Worm (Caenorhabditis elegans) whole organism, young adult: Measurements from ENCODE around the gene dpy-10.

Source experiments
- F52B5.7 ChIP-seq: sonication (generic microtip); optimal IDR thresholded peaks from 2 replicates; lab custom pipeline; 2016; ENCODE audit warnings: mild to moderate bottlenecking, missing genetic modification characterization, missing compliant biosample characterization
- ama-1 ChIP-seq, 3 experiments: fragments of 150-350 bp in 1 of 3; sonication (generic microtip) in 2 of 3; optimal IDR thresholded peaks; 2 replicates each; lab custom pipeline; 2014 to 2018; ENCODE audit warnings: missing biosample characterization in 2 of 3, missing genetic modification characterization in 2 of 3, missing genetic modification reagents in 2 of 3
- cebp-2 ChIP-seq: fragments of 200-800 bp; sonication (Bioruptor generic); IDR thresholded peaks from 2 replicates; pipeline ENCODE4 v1.3.6; 2022; ENCODE audit warnings: missing genetic modification characterization, missing compliant biosample characterization
- dpff-1 ChIP-seq: sonication (generic microtip); optimal IDR thresholded peaks from 2 replicates; lab custom pipeline; 2017; ENCODE audit warnings: mild to moderate bottlenecking, missing genetic modification characterization, missing compliant biosample characterization
- fkh-3 ChIP-seq: sonication (generic microtip); optimal IDR thresholded peaks from 2 replicates; lab custom pipeline; 2016; ENCODE audit warnings: mild to moderate bottlenecking, missing genetic modification characterization, missing compliant biosample characterization
- sea-2 ChIP-seq: fragments of 200-800 bp; sonication (Bioruptor generic); IDR thresholded peaks from 2 replicates; pipeline ENCODE4 v1.3.6; 2022; ENCODE audit warnings: missing genetic modification characterization, missing compliant biosample characterization

- TF ChIP-seq F52B5.7 (tag; lab: Kevin White, UChicago), result no peak
- TF ChIP-seq cebp-2, result no peak
- TF ChIP-seq fkh-3 (tag; lab: Kevin White, UChicago), result no peak
- TF ChIP-seq dpff-1 (tag; lab: Kevin White, UChicago), result no peak
- TF ChIP-seq sea-2, result no peak
- TF ChIP-seq ama-1 (optimal IDR thresholded peaks at IDR 0.05; lab: Kevin White, UChicago), result no peak
- TF ChIP-seq ama-1 (GFP tag; optimal IDR thresholded peaks at IDR 0.05; lab: Kevin White, UChicago), result no peak
Observed at ce11 chrII:6716638-6717037, 4.6 kb upstream of the dpy-10 start, which contains the start of the genes T14B4.5 and T14B4.20.
